Worm (Caenorhabditis elegans) whole organism, L4 larva: ENCODE data around the gene F16G10.13.

Experiments
- ces-1 ChIP-seq: fragments of 150-350 bp; sonication (generic microtip); optimal IDR thresholded peaks from 4 replicates; lab custom pipeline; 2014; ENCODE audit warnings: missing biosample characterization, missing genetic modification reagents, missing genetic modification characterization
- daf-12 ChIP-seq: fragments of 150-350 bp; optimal IDR thresholded peaks from 2 replicates; lab custom pipeline; 2014; ENCODE audit warnings: missing biosample characterization, missing genetic modification reagents, missing genetic modification characterization
- lin-39 ChIP-seq: fragments of 150-350 bp; optimal IDR thresholded peaks from 2 replicates; lab custom pipeline; 2014; ENCODE audit warnings: missing biosample characterization, missing genetic modification reagents, missing genetic modification characterization
- nhr-11 ChIP-seq: fragments of 150-350 bp; optimal IDR thresholded peaks from 2 replicates; lab custom pipeline; 2014; ENCODE audit warnings: missing biosample characterization, missing genetic modification characterization
- tra-1 ChIP-seq: fragments of 200-800 bp; sonication (Bioruptor generic); IDR thresholded peaks from 2 replicates; pipeline ENCODE4 v1.3.6; 2022; ENCODE audit warnings: missing genetic modification reagents, missing genetic modification characterization, missing compliant biosample characterization
- unc-130 ChIP-seq: sonication (generic microtip); optimal IDR thresholded peaks from 2 replicates; lab custom pipeline; 2016; ENCODE audit warnings: missing genetic modification reagents, missing genetic modification characterization, missing compliant biosample characterization
- zag-1 ChIP-seq: fragments of 150-350 bp; optimal IDR thresholded peaks from 2 replicates; lab custom pipeline; 2014; ENCODE audit warnings: missing biosample characterization, missing genetic modification characterization

ce11 chrII:2363673-2364072, 32.1 kb downstream of the F16G10.13 start, which contains the start of gene F43C11.11:
- no peak for TF ChIP-seq lin-39 (tag; lab: Kevin White, UChicago)
- no peak for TF ChIP-seq daf-12 (tag; lab: Kevin White, UChicago)
- TF ChIP-seq zag-1 (tag; lab: Kevin White, UChicago) = no peak
- no peak for TF ChIP-seq unc-130 (GFP tag; lab: Kevin White, UChicago)
- no peak for TF ChIP-seq nhr-11
- TF ChIP-seq tra-1 (GFP tag; lab: Robert Waterston, UW) = no peak
- TF ChIP-seq ces-1 (GFP tag; lab: Kevin White, UChicago) = no peak
